Worm (Caenorhabditis elegans): ENCODE results near the gene F56A8.9.

- TF ChIP-seq unc-62 (GFP tag; optimal IDR thresholded peaks at IDR 0.05) (no peak), unc-39 (tag; optimal IDR thresholded peaks at IDR 0.05) (no peak), lin-13 (tag; optimal IDR thresholded peaks at IDR 0.05) (peak; percentile 0), sptf-1 (tag; optimal IDR thresholded peaks at IDR 0.05) (no peak), elt-3 (tag; optimal IDR thresholded peaks at IDR 0.05) (no peak), hlh-1 (tag; optimal IDR thresholded peaks at IDR 0.05) (peak; percentile 14), nhr-28 (tag; optimal IDR thresholded peaks at IDR 0.05) (no peak), nhr-237 (tag; optimal IDR thresholded peaks at IDR 0.05) (no peak)
Measured at ce11 chrIII:13258163-13258562, 3.7 kb downstream of the F56A8.9 start.

All from whole organism, mixed stage, embryonic.